Worm (Caenorhabditis elegans) whole organism, young adult: ENCODE measurements around the gene F28C6.8.

Experiments used
- B0035.1 ChIP-seq: sonication (generic microtip); optimal IDR thresholded peaks from 2 replicates; lab custom pipeline; 2016; ENCODE audit warnings: missing genetic modification characterization, mild to moderate bottlenecking, missing compliant biosample characterization, missing genotype, missing genetic modification reagents
- B0261.1 ChIP-seq: sonication (generic microtip); optimal IDR thresholded peaks from 2 replicates; lab custom pipeline; 2016; ENCODE audit warnings: mild to moderate bottlenecking, missing genetic modification characterization, moderate library complexity, missing compliant biosample characterization
- C06A6.2 ChIP-seq: fragments of 200-800 bp; sonication (Bioruptor generic); conservative IDR thresholded peaks from 2 replicates; pipeline ENCODE4 v1.3.6; 2022; ENCODE audit warnings: missing genetic modification characterization, missing compliant biosample characterization
- F10E7.11 ChIP-seq: sonication (generic microtip); optimal IDR thresholded peaks from 2 replicates; lab custom pipeline; 2017; ENCODE audit warnings: mild to moderate bottlenecking, missing genetic modification characterization, moderate library complexity, missing compliant biosample characterization
- F37B4.10 ChIP-seq: fragments of 200-800 bp; sonication (Bioruptor generic); IDR thresholded peaks from 2 replicates; pipeline ENCODE4 v1.3.6; 2022; ENCODE audit warnings: missing genetic modification characterization, missing compliant biosample characterization
- F49E8.2 ChIP-seq: sonication (generic microtip); optimal IDR thresholded peaks from 3 replicates; lab custom pipeline; 2017; ENCODE audit warnings: missing genetic modification characterization, mild to moderate bottlenecking, missing compliant biosample characterization, antibody characterized with exemption, moderate library complexity; ENCODE audit not compliant: insufficient read depth
- F52B5.7 ChIP-seq: sonication (generic microtip); optimal IDR thresholded peaks from 2 replicates; lab custom pipeline; 2016; ENCODE audit warnings: mild to moderate bottlenecking, missing genetic modification characterization, missing compliant biosample characterization
- K11D2.4 ChIP-seq: fragments of 200-800 bp; sonication (Bioruptor generic); IDR thresholded peaks from 2 replicates; pipeline ENCODE4 v1.3.6; 2022; ENCODE audit warnings: missing genetic modification reagents, missing genetic modification characterization, missing compliant biosample characterization
- Y53F4B.3 ChIP-seq: fragments of 200-800 bp; sonication (Bioruptor generic); IDR thresholded peaks from 2 replicates; pipeline ENCODE4 v1.3.6; 2022; ENCODE audit warnings: missing genetic modification reagents, missing genetic modification characterization, missing compliant biosample characterization
- Y53G8AR.9 ChIP-seq: fragments of 200-800 bp; sonication (Bioruptor generic); conservative IDR thresholded peaks from 2 replicates; pipeline ENCODE4 v1.3.6; 2022; ENCODE audit warnings: missing genetic modification reagents, missing genetic modification characterization, missing compliant biosample characterization
- Y56A3A.18 ChIP-seq: fragments of 200-800 bp; sonication (Bioruptor generic); IDR thresholded peaks from 2 replicates; pipeline ENCODE4 v1.3.6; 2022; ENCODE audit warnings: missing genetic modification reagents, missing genetic modification characterization, missing compliant biosample characterization
- Y79H2A.3 ChIP-seq: fragments of 200-800 bp; sonication (Bioruptor generic); conservative IDR thresholded peaks from 2 replicates; pipeline ENCODE4 v1.3.6; 2022; ENCODE audit warnings: missing genetic modification reagents, missing genetic modification characterization, missing compliant biosample characterization
- akir-1 ChIP-seq: fragments of 200-800 bp; sonication (Bioruptor generic); optimal IDR thresholded peaks from 2 replicates; lab custom pipeline; 2018; ENCODE audit warnings: mild to moderate bottlenecking, missing genetic modification characterization, moderate library complexity, missing compliant biosample characterization
- ama-1 ChIP-seq, 3 experiments: fragments of 150-350 bp in 1 of 3; sonication (generic microtip) in 2 of 3; optimal IDR thresholded peaks; 2 replicates each; lab custom pipeline; 2014 to 2018; ENCODE audit warnings: missing biosample characterization in 2 of 3, missing genetic modification characterization in 2 of 3, missing genetic modification reagents in 2 of 3
- aptf-2 ChIP-seq: fragments of 200-800 bp; sonication (Bioruptor generic); conservative IDR thresholded peaks from 2 replicates; pipeline ENCODE4 v1.3.6; 2022; ENCODE audit warnings: missing genetic modification reagents, missing genetic modification characterization, missing compliant biosample characterization
- aptf-3 ChIP-seq: fragments of 200-800 bp; sonication (Bioruptor generic); IDR thresholded peaks from 2 replicates; pipeline ENCODE4 v1.3.6; 2022; ENCODE audit warnings: missing genetic modification characterization, missing compliant biosample characterization
- attf-5 ChIP-seq: fragments of 200-800 bp; sonication (Bioruptor generic); optimal IDR thresholded peaks from 2 replicates; lab custom pipeline; 2018; ENCODE audit warnings: mild to moderate bottlenecking, missing genetic modification characterization, missing compliant biosample characterization
- bed-2 ChIP-seq: fragments of 200-800 bp; sonication (Bioruptor generic); IDR thresholded peaks from 2 replicates; pipeline ENCODE4 v1.3.6; 2022; ENCODE audit warnings: missing genetic modification reagents, missing genetic modification characterization, missing compliant biosample characterization
- ccch-3 ChIP-seq: fragments of 200-800 bp; sonication (Bioruptor generic); optimal IDR thresholded peaks from 2 replicates; lab custom pipeline; 2018; ENCODE audit warnings: mild to moderate bottlenecking, missing genetic modification characterization, missing compliant biosample characterization
- cebp-2 ChIP-seq: fragments of 200-800 bp; sonication (Bioruptor generic); IDR thresholded peaks from 2 replicates; pipeline ENCODE4 v1.3.6; 2022; ENCODE audit warnings: missing genetic modification characterization, missing compliant biosample characterization
- ceh-79 ChIP-seq: sonication (generic microtip); optimal IDR thresholded peaks from 2 replicates; lab custom pipeline; 2017; ENCODE audit warnings: mild to moderate bottlenecking, missing genetic modification characterization, missing compliant biosample characterization
- ceh-91 ChIP-seq: fragments of 200-800 bp; sonication (Bioruptor generic); IDR thresholded peaks from 2 replicates; pipeline ENCODE4 v1.3.6; 2022; ENCODE audit warnings: missing genetic modification reagents, missing genetic modification characterization, missing compliant biosample characterization
- chd-7 ChIP-seq: sonication (generic microtip); optimal IDR thresholded peaks from 2 replicates; lab custom pipeline; 2016; ENCODE audit warnings: mild to moderate bottlenecking, missing genetic modification characterization, moderate library complexity, missing compliant biosample characterization
- egrh-3 ChIP-seq: fragments of 200-800 bp; sonication (Bioruptor generic); IDR thresholded peaks from 2 replicates; pipeline ENCODE4 v1.3.6; 2022; ENCODE audit warnings: missing genetic modification reagents, missing genetic modification characterization, missing compliant biosample characterization
- ekl-4 ChIP-seq: fragments of 200-800 bp; sonication (Bioruptor generic); IDR thresholded peaks from 2 replicates; pipeline ENCODE4 v1.3.6; 2022; ENCODE audit warnings: missing genetic modification reagents, missing genetic modification characterization, missing compliant biosample characterization
- fkh-3 ChIP-seq: sonication (generic microtip); optimal IDR thresholded peaks from 2 replicates; lab custom pipeline; 2016; ENCODE audit warnings: mild to moderate bottlenecking, missing genetic modification characterization, missing compliant biosample characterization
- him-1 ChIP-seq: sonication (generic microtip); optimal IDR thresholded peaks from 2 replicates; lab custom pipeline; 2016; ENCODE audit warnings: missing genotype, missing genetic modification reagents, missing genetic modification characterization, missing compliant biosample characterization
- hlh-12 ChIP-seq: sonication (generic microtip); optimal IDR thresholded peaks from 2 replicates; lab custom pipeline; 2016; ENCODE audit warnings: missing genetic modification characterization, missing compliant biosample characterization
- hmg-1.2 ChIP-seq: fragments of 200-800 bp; sonication (Bioruptor generic); IDR thresholded peaks from 2 replicates; pipeline ENCODE4 v1.3.6; 2022; ENCODE audit warnings: missing genetic modification reagents, missing genetic modification characterization, missing compliant biosample characterization
- lin-54 ChIP-seq: fragments of 200-800 bp; sonication (Bioruptor generic); optimal IDR thresholded peaks from 2 replicates; lab custom pipeline; 2018; ENCODE audit warnings: mild to moderate bottlenecking, missing genetic modification characterization, missing compliant biosample characterization
- lir-1 ChIP-seq: fragments of 200-800 bp; sonication (Bioruptor generic); conservative IDR thresholded peaks from 2 replicates; pipeline ENCODE4 v1.3.6; 2022; ENCODE audit warnings: missing genetic modification reagents, missing genetic modification characterization, missing compliant biosample characterization
- mel-28 ChIP-seq: sonication (generic microtip); optimal IDR thresholded peaks from 2 replicates; lab custom pipeline; 2016; ENCODE audit warnings: borderline replicate concordance, mild to moderate bottlenecking, missing genetic modification characterization, missing compliant biosample characterization
- nfya-1 ChIP-seq: sonication (generic microtip); optimal IDR thresholded peaks from 2 replicates; lab custom pipeline; 2017; ENCODE audit warnings: antibody characterized with exemption, missing compliant biosample characterization, missing genetic modification characterization, borderline replicate concordance; ENCODE audit not compliant: insufficient read depth
- nhr-120 ChIP-seq: fragments of 200-800 bp; sonication (Bioruptor generic); IDR thresholded peaks from 2 replicates; pipeline ENCODE4 v1.3.6; 2022; ENCODE audit warnings: missing genetic modification characterization, missing compliant biosample characterization
- nhr-179 ChIP-seq: sonication (generic microtip); optimal IDR thresholded peaks from 2 replicates; lab custom pipeline; 2016; ENCODE audit warnings: mild to moderate bottlenecking, missing genetic modification characterization, missing compliant biosample characterization
- nhr-80 ChIP-seq: sonication (generic microtip); optimal IDR thresholded peaks from 2 replicates; lab custom pipeline; 2016; ENCODE audit warnings: missing genetic modification characterization, missing compliant biosample characterization
- pha-4 ChIP-seq: fragments of 150-350 bp; sonication (generic microtip); optimal IDR thresholded peaks from 2 replicates; lab custom pipeline; 2014; ENCODE audit warnings: missing biosample characterization, missing genetic modification reagents, missing genetic modification characterization
- sdz-38 ChIP-seq: sonication (generic microtip); optimal IDR thresholded peaks from 2 replicates; lab custom pipeline; 2016; ENCODE audit warnings: missing genotype, missing genetic modification characterization, missing compliant biosample characterization
- sea-2 ChIP-seq: fragments of 200-800 bp; sonication (Bioruptor generic); IDR thresholded peaks from 2 replicates; pipeline ENCODE4 v1.3.6; 2022; ENCODE audit warnings: missing genetic modification characterization, missing compliant biosample characterization
- snpc-1.1 ChIP-seq: sonication (generic microtip); optimal IDR thresholded peaks from 2 replicates; lab custom pipeline; 2017; ENCODE audit warnings: missing genetic modification characterization, mild to moderate bottlenecking, missing compliant biosample characterization, antibody characterized with exemption, moderate library complexity, missing genotype, missing genetic modification reagents; ENCODE audit not compliant: insufficient read depth
- snpc-1.3 ChIP-seq: sonication (generic microtip); optimal IDR thresholded peaks from 2 replicates; lab custom pipeline; 2017; ENCODE audit warnings: missing genetic modification characterization, mild to moderate bottlenecking, missing compliant biosample characterization, antibody characterized with exemption, moderate library complexity, missing genotype, missing genetic modification reagents; ENCODE audit not compliant: insufficient read depth
- snpc-3.4 ChIP-seq: sonication (generic microtip); optimal IDR thresholded peaks from 2 replicates; lab custom pipeline; 2017; ENCODE audit warnings: missing genetic modification characterization, mild to moderate bottlenecking, missing compliant biosample characterization, antibody characterized with exemption, moderate library complexity, missing genotype, missing genetic modification reagents
- tbp1 ChIP-seq: fragments of 200-800 bp; sonication (Bioruptor generic); optimal IDR thresholded peaks from 2 replicates; lab custom pipeline; 2018; ENCODE audit warnings: mild to moderate bottlenecking, missing genetic modification characterization, missing compliant biosample characterization
- tbx-9 ChIP-seq: sonication (generic microtip); optimal IDR thresholded peaks from 2 replicates; lab custom pipeline; 2016; ENCODE audit warnings: borderline replicate concordance, missing genetic modification characterization, inconsistent platforms, missing compliant biosample characterization
- tlf-1 ChIP-seq: fragments of 200-800 bp; sonication (Bioruptor generic); optimal IDR thresholded peaks from 2 replicates; lab custom pipeline; 2018; ENCODE audit warnings: mild to moderate bottlenecking, missing genetic modification characterization, missing compliant biosample characterization
- unc-130 ChIP-seq: sonication (generic microtip); optimal IDR thresholded peaks from 2 replicates; lab custom pipeline; 2016; ENCODE audit warnings: missing genetic modification reagents, missing genetic modification characterization, missing compliant biosample characterization
- zfh-2 ChIP-seq: fragments of 200-800 bp; sonication (Bioruptor generic); conservative IDR thresholded peaks from 2 replicates; pipeline ENCODE4 v1.3.6; 2022; ENCODE audit warnings: missing genetic modification reagents, missing genetic modification characterization, missing compliant biosample characterization
- ztf-25 ChIP-seq: fragments of 200-800 bp; sonication (Bioruptor generic); IDR thresholded peaks from 2 replicates; pipeline ENCODE4 v1.3.6; 2022; ENCODE audit warnings: missing genetic modification reagents, missing genetic modification characterization, missing compliant biosample characterization

The F28C6.8 gene

DNA sequence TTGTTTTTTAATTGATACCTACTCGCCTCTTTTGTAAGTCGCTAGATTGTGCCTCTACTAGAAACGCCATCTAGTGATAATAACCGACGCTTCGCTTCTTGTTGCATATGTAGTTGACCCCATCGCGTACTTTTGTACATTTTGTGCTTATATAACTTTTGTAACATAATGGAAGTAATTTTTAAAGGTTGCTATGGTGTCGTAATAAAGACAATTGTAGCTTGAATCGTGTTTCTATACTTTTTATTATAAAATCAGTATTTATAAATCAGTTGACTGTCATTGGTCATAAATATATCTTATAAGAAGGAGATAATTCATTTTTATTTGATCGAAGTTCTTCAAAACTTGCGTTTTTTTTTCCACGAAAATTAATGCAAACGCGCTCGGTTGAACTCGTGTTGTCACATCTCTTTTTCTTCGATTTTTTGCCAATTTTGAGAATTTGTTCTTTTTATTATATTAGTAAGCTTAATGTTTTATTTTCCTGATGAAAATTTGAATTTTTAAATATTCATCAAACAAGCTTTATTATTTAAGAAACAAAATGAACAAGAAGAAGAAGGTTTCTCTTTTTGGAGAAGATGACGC lies 29.0 kb upstream of the F28C6.8 start, which contains the start of gene F54C9.9 (continued):
- TF ChIP-seq ceh-79 (tag; lab: Kevin White, UChicago) (no peak), akir-1 (GFP tag; lab: Kevin White, UChicago) (no peak), hmg-1.2 (GFP tag; lab: Robert Waterston, UW) (peak; percentile 32; the same call in 1 of the 2 replicates), nhr-120 (GFP tag; lab: Robert Waterston, UW) (no peak), Y56A3A.18 (GFP tag; lab: Robert Waterston, UW) (no peak), ceh-91 (GFP tag; lab: Robert Waterston, UW) (no peak), nfya-1 (no peak), snpc-1.3 (tag; lab: Kevin White, UChicago) (no peak), ekl-4 (no peak), sea-2 (GFP tag; lab: Robert Waterston, UW) (no peak), cebp-2 (no peak), aptf-2 (GFP tag; lab: Robert Waterston, UW) (no peak), lir-1 (GFP tag; lab: Robert Waterston, UW) (no peak), K11D2.4 (no peak), Y79H2A.3 (peak; percentile 87), ccch-3 (GFP tag; lab: Kevin White, UChicago) (no peak), Y53F4B.3 (GFP tag; lab: Robert Waterston, UW) (no peak), snpc-3.4 (no peak), ztf-25 (GFP tag; lab: Robert Waterston, UW) (no peak), nhr-179 (tag; lab: Kevin White, UChicago) (no peak), zfh-2 (no peak), him-1 (tag; lab: Kevin White, UChicago) (peak; percentile 23), hlh-12 (tag; lab: Kevin White, UChicago) (no peak), B0261.1 (tag; lab: Kevin White, UChicago) (no peak), F52B5.7 (tag; lab: Kevin White, UChicago) (no peak), tlf-1 (GFP tag; lab: Kevin White, UChicago) (no peak), Y53G8AR.9 (GFP tag; lab: Robert Waterston, UW) (peak; percentile 71), ama-1 (optimal IDR thresholded peaks at IDR 0.05; lab: Kevin White, UChicago) (no peak), ama-1 (GFP tag; optimal IDR thresholded peaks at IDR 0.05; lab: Kevin White, UChicago) (peak in 1 of 2 experiments; percentile 77), F49E8.2 (tag; lab: Kevin White, UChicago) (peak; percentile 79), B0035.1 (tag; lab: Kevin White, UChicago) (no peak), lin-54 (GFP tag; lab: Kevin White, UChicago) (peak; percentile 19), tbx-9 (tag; lab: Kevin White, UChicago) (no peak), C06A6.2 (no peak), pha-4 (tag; lab: Kevin White, UChicago) (no peak), F37B4.10 (GFP tag; lab: Robert Waterston, UW) (no peak), F10E7.11 (tag; lab: Kevin White, UChicago) (no peak), tbp1 (GFP tag; lab: Kevin White, UChicago) (peak; percentile 11), bed-2 (GFP tag; lab: Robert Waterston, UW) (no peak), unc-130 (peak; percentile 49), snpc-1.1 (tag; lab: Kevin White, UChicago) (no peak), nhr-80 (tag; lab: Kevin White, UChicago) (no peak), fkh-3 (tag; lab: Kevin White, UChicago) (no peak), aptf-3 (no peak), sdz-38 (tag; lab: Kevin White, UChicago) (no peak), chd-7 (tag; lab: Kevin White, UChicago) (no peak), egrh-3 (GFP tag; lab: Robert Waterston, UW) (no peak), mel-28 (no peak), attf-5 (GFP tag; lab: Kevin White, UChicago) (no peak)
